Fruit fly (Drosophila melanogaster) whole organism, wandering third instar larva: ENCODE measurements around the gene Irk2.

Experiments
- Abd-B ChIP-seq: fragments of >200 bp; optimal IDR thresholded peaks from 2 replicates; lab custom pipeline; 2017; ENCODE audit warnings: missing biosample characterization, missing genetic modification characterization
- CG32264 ChIP-seq: fragments of 200-800 bp; sonication (Bioruptor generic); optimal IDR thresholded peaks from 2 replicates; lab custom pipeline; 2016; ENCODE audit warnings: missing biosample characterization, missing genetic modification characterization
- CG9705 ChIP-seq: fragments of 200-800 bp; sonication (Bioruptor generic); optimal IDR thresholded peaks from 2 replicates; lab custom pipeline; 2018; ENCODE audit warnings: missing biosample characterization, mild to moderate bottlenecking, missing genetic modification characterization
- CrebA ChIP-seq: fragments of 200-800 bp; sonication (Bioruptor generic); optimal IDR thresholded peaks from 2 replicates; lab custom pipeline; 2016; ENCODE audit warnings: missing biosample characterization, mild to moderate bottlenecking, missing genetic modification characterization, borderline replicate concordance
- Dfd ChIP-seq: fragments of >200 bp; optimal IDR thresholded peaks from 2 replicates; lab custom pipeline; 2017; ENCODE audit warnings: missing biosample characterization, missing genetic modification characterization
- Dif ChIP-seq: fragments of 200-275, 200-300 bp; sonication (Bioruptor generic); optimal IDR thresholded peaks from 2 replicates; lab custom pipeline; 2018; ENCODE audit warnings: missing biosample characterization, missing genetic modification characterization; ENCODE audit not compliant: partially characterized antibody
- GATAd ChIP-seq: sonication (Bioruptor generic); optimal IDR thresholded peaks from 2 replicates; lab custom pipeline; 2016; ENCODE audit warnings: missing biosample characterization, missing genetic modification characterization
- HLH106 ChIP-seq: fragments of 200-800 bp; optimal IDR thresholded peaks from 3 replicates; lab custom pipeline; 2019; ENCODE audit warnings: missing biosample characterization, mild to moderate bottlenecking, missing genetic modification characterization, moderate library complexity
- Hnf4 ChIP-seq: fragments of 200-800 bp; sonication (Bioruptor generic); optimal IDR thresholded peaks from 2 replicates; lab custom pipeline; 2016; ENCODE audit warnings: missing biosample characterization, mild to moderate bottlenecking, missing genetic modification characterization
- Hr83 ChIP-seq: fragments of 200-300 bp; sonication (Bioruptor generic); optimal IDR thresholded peaks from 2 replicates; lab custom pipeline; 2016; ENCODE audit warnings: missing biosample characterization, mild to moderate bottlenecking, missing genetic modification characterization, moderate library complexity; ENCODE audit not compliant: poor library complexity, severe bottlenecking
- Jra ChIP-seq: sonication (Bioruptor generic); optimal IDR thresholded peaks from 2 replicates; lab custom pipeline; 2016; ENCODE audit warnings: missing biosample characterization, missing genetic modification characterization
- Mio ChIP-seq: sonication (Bioruptor generic); optimal IDR thresholded peaks from 2 replicates; lab custom pipeline; 2016; ENCODE audit warnings: missing biosample characterization, missing genetic modification characterization
- N ChIP-seq: fragments of >200 bp; optimal IDR thresholded peaks from 2 replicates; lab custom pipeline; 2018; ENCODE audit warnings: missing biosample characterization, missing external identifiers, missing genetic modification characterization
- OdsH ChIP-seq: fragments of 200-800 bp; sonication (Bioruptor generic); optimal IDR thresholded peaks from 2 replicates; lab custom pipeline; 2016; ENCODE audit warnings: missing biosample characterization, mild to moderate bottlenecking, missing genetic modification characterization
- Sp1 ChIP-seq: fragments of 200-800 bp; sonication (Bioruptor generic); optimal IDR thresholded peaks from 3 replicates; lab custom pipeline; 2019; ENCODE audit warnings: missing biosample characterization, mild to moderate bottlenecking, missing genetic modification characterization, moderate library complexity
- Vsx2 ChIP-seq: fragments of 200-300, 225-300 bp; sonication (Bioruptor generic); optimal IDR thresholded peaks from 2 replicates; lab custom pipeline; 2018; ENCODE audit warnings: missing biosample characterization, missing genetic modification characterization; ENCODE audit not compliant: partially characterized antibody
- br ChIP-seq: fragments of 200-800 bp; sonication (Bioruptor generic); optimal IDR thresholded peaks from 2 replicates; lab custom pipeline; 2016; ENCODE audit warnings: missing biosample characterization, missing genetic modification characterization
- brk ChIP-seq: fragments of 200-800 bp; sonication (Bioruptor generic); optimal IDR thresholded peaks from 2 replicates; lab custom pipeline; 2016; ENCODE audit warnings: missing biosample characterization, mild to moderate bottlenecking, missing genetic modification characterization
- dl ChIP-seq, 2 experiments: fragments of 175-275, 200-275 bp in 1 of 2; fragments of 200-275 bp in 1 of 2; sonication (Bioruptor generic); optimal IDR thresholded peaks; lab custom pipeline; 2018; ENCODE audit warnings: mild to moderate bottlenecking in 2 of 2, missing biosample characterization in 2 of 2, missing genetic modification characterization in 2 of 2, moderate library complexity in 2 of 2; ENCODE audit not compliant: partially characterized antibody in 2 of 2, insufficient read depth in 1 of 2
- dmrt93B ChIP-seq: fragments of 200-800 bp; sonication (Bioruptor generic); optimal IDR thresholded peaks from 2 replicates; lab custom pipeline; 2018; ENCODE audit warnings: missing biosample characterization, mild to moderate bottlenecking, missing genetic modification characterization
- dsf ChIP-seq: sonication (Bioruptor generic); optimal IDR thresholded peaks from 2 replicates; lab custom pipeline; 2016; ENCODE audit warnings: missing biosample characterization, missing genetic modification characterization, borderline replicate concordance
- ey ChIP-seq: fragments of 200-800 bp; sonication (Bioruptor generic); optimal IDR thresholded peaks from 2 replicates; lab custom pipeline; 2016; ENCODE audit warnings: missing biosample characterization, missing genetic modification characterization
- foxo ChIP-seq, 2 experiments: fragments of 200-800 bp; sonication (Bioruptor generic); optimal IDR thresholded peaks; 2 replicates in 1 of 2; 3 replicates in 1 of 2; lab custom pipeline; 2016 to 2017; ENCODE audit warnings: missing biosample characterization in 2 of 2, missing genetic modification characterization in 2 of 2
- fru ChIP-seq: fragments of 200-800 bp; sonication (Bioruptor generic); optimal IDR thresholded peaks from 3 replicates; lab custom pipeline; 2016; ENCODE audit warnings: missing biosample characterization, mild to moderate bottlenecking, missing genetic modification characterization
- h ChIP-seq: fragments of 200-800 bp; sonication (Bioruptor generic); optimal IDR thresholded peaks from 3 replicates; lab custom pipeline; 2016; ENCODE audit warnings: missing biosample characterization, mild to moderate bottlenecking, missing genetic modification characterization
- jim ChIP-seq: fragments of 175-275, 200-325 bp; sonication (Bioruptor generic); optimal IDR thresholded peaks from 2 replicates; lab custom pipeline; 2016; ENCODE audit warnings: missing biosample characterization, mild to moderate bottlenecking, missing genetic modification characterization
- lola ChIP-seq: fragments of >200 bp; optimal IDR thresholded peaks from 2 replicates; lab custom pipeline; 2017; ENCODE audit warnings: missing biosample characterization, missing genetic modification characterization
- pan ChIP-seq: fragments of >200 bp; optimal IDR thresholded peaks from 2 replicates; lab custom pipeline; 2017
- psq ChIP-seq: fragments of 200-800 bp; sonication (Bioruptor generic); optimal IDR thresholded peaks from 3 replicates; lab custom pipeline; 2017; ENCODE audit warnings: missing biosample characterization, mild to moderate bottlenecking, missing genetic modification characterization, moderate library complexity
- rgr ChIP-seq: fragments of 200-800 bp; sonication (Bioruptor generic); optimal IDR thresholded peaks from 3 replicates; lab custom pipeline; 2016; ENCODE audit warnings: missing biosample characterization, mild to moderate bottlenecking, missing genetic modification characterization
- sage ChIP-seq: fragments of 200-800 bp; sonication (Bioruptor generic); optimal IDR thresholded peaks from 2 replicates; lab custom pipeline; 2016; ENCODE audit warnings: missing biosample characterization, mild to moderate bottlenecking, missing genetic modification characterization
- sv ChIP-seq: fragments of 200-800 bp; sonication (Bioruptor generic); optimal IDR thresholded peaks from 3 replicates; lab custom pipeline; 2016; ENCODE audit warnings: missing biosample characterization, missing genetic modification characterization
- tai ChIP-seq: sonication (Bioruptor generic); optimal IDR thresholded peaks from 2 replicates; lab custom pipeline; 2016; ENCODE audit warnings: missing biosample characterization, missing genetic modification characterization
- usp ChIP-seq: fragments of >200 bp; optimal IDR thresholded peaks from 2 replicates; lab custom pipeline; 2017; ENCODE audit warnings: missing biosample characterization, missing genetic modification characterization
- woc ChIP-seq: sonication (Bioruptor generic); optimal IDR thresholded peaks from 2 replicates; lab custom pipeline; 2016; ENCODE audit warnings: missing biosample characterization, mild to moderate bottlenecking, missing genetic modification characterization

Gene Irk2

DNA sequence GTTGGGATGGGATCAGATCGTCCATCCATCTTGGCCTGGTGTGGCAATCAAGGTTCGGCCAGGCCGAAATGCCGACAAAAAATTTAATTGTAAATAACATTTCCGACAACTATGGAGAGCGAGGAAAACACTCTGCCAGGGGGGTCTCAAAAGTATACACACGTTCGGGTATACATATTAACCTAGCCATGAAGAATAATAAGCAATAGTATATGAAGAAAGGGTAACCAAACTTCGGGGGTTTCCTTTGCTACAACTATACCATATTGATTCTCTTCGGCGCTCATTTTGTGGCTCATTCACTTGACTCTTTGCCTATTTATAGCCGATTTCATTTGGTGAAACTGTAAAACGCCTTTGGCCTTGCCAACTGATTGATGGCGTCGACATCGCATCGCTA, 22.0 kb downstream of the Irk2 start:
- TF ChIP-seq CrebA (GFP tag; lab: Kevin White, UChicago) = no peak
- no peak for TF ChIP-seq Vsx2 (GFP tag; lab: Kevin White, UChicago)
- TF ChIP-seq Dfd (GFP tag; lab: Kevin White, UChicago) = no peak
- no peak for TF ChIP-seq brk (GFP tag; lab: Kevin White, UChicago)
- TF ChIP-seq ey (GFP tag; lab: Kevin White, UChicago) = no peak
- TF ChIP-seq Dif (GFP tag; lab: Kevin White, UChicago) = no peak
- no peak for TF ChIP-seq fru (GFP tag; lab: Kevin White, UChicago)
- TF ChIP-seq sv = no peak
- no peak for TF ChIP-seq h (GFP tag; lab: Kevin White, UChicago)
- TF ChIP-seq usp (GFP tag; lab: Kevin White, UChicago) = no peak
- no peak for TF ChIP-seq Abd-B (GFP tag; lab: Kevin White, UChicago)
- TF ChIP-seq sage (GFP tag; lab: Kevin White, UChicago) = no peak
- no peak for TF ChIP-seq rgr (GFP tag; lab: Kevin White, UChicago)
- no peak for TF ChIP-seq woc (GFP tag; lab: Kevin White, UChicago)
- no peak for TF ChIP-seq dl (GFP tag; optimal IDR thresholded peaks at IDR 0.05; lab: Kevin White, UChicago; ENCODE audit: insufficient read depth in 1 of 2, partially characterized antibody in 2 of 2)
- no peak for TF ChIP-seq lola (GFP tag; lab: Kevin White, UChicago)
- no peak for TF ChIP-seq jim
- TF ChIP-seq, all 38 proteins: peak for 0

DNA sequence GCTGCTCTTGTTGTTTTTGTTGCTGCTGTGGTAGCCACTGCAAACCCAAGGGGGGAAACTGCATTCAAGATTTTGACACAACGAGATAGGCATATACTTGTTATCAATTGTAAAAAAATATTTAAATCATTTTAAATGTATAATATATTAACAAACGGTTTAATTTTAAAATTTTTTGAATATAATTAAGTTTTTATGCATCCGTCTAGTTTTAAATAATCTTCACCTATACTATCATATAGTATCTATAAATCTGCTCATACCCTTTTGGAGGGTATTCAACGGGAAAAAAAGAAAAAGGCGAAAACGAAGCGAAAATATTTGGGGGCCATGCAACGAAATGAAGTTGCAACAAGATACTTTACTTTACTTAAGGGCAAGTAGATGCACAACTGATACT, 22.8 kb downstream of the Irk2 start:
- peak; percentile 87 for TF ChIP-seq Sp1 (GFP tag; lab: Kevin White, UChicago)
- TF ChIP-seq usp (GFP tag; lab: Kevin White, UChicago) = no peak
- peak; percentile 71 for TF ChIP-seq OdsH
- peak; percentile 20 for TF ChIP-seq CG9705
- TF ChIP-seq psq (GFP tag; lab: Kevin White, UChicago) = peak; percentile 82
- TF ChIP-seq rgr (GFP tag; lab: Kevin White, UChicago) = peak; percentile 61
- TF ChIP-seq Abd-B (GFP tag; lab: Kevin White, UChicago) = no peak
- no peak for TF ChIP-seq CG32264 (GFP tag; lab: Kevin White, UChicago)
- TF ChIP-seq h (GFP tag; lab: Kevin White, UChicago) = peak; percentile 61
- no peak for TF ChIP-seq pan (lab: Kevin White, UChicago)
- TF ChIP-seq fru (GFP tag; lab: Kevin White, UChicago) = peak; percentile 43
- peak; percentile 29 for TF ChIP-seq dmrt93B (GFP tag; lab: Kevin White, UChicago)
- peak in 1 of 2 experiments; percentile 72 for TF ChIP-seq foxo (GFP tag; optimal IDR thresholded peaks at IDR 0.05; lab: Kevin White, UChicago)
- TF ChIP-seq HLH106 = peak; percentile 78
- peak; percentile 19 for TF ChIP-seq ey (GFP tag; lab: Kevin White, UChicago)
- TF ChIP-seq woc (GFP tag; lab: Kevin White, UChicago) = peak; percentile 48

- TF ChIP-seq tai (GFP tag; lab: Kevin White, UChicago) (no peak), lola (GFP tag; lab: Kevin White, UChicago) (no peak), sv (no peak), CG32264 (GFP tag; lab: Kevin White, UChicago) (no peak), Jra (no peak), CrebA (GFP tag; lab: Kevin White, UChicago) (no peak), Hr83 (no peak), GATAd (GFP tag; lab: Kevin White, UChicago) (no peak), CG9705 (no peak), sage (GFP tag; lab: Kevin White, UChicago) (no peak), Dfd (GFP tag; lab: Kevin White, UChicago) (no peak), Sp1 (GFP tag; lab: Kevin White, UChicago) (no peak), N (GFP tag; lab: Kevin White, UChicago) (no peak)
Observed at dm6 chr3R:23487201-23487600, 32.0 kb downstream of the Irk2 start, which contains the start of gene Ir94h. TSS of gene Ir94h (plus strand) at chr3R:23487501.

- peak in 1 of 2 experiments; percentile 81 for TF ChIP-seq foxo (GFP tag; optimal IDR thresholded peaks at IDR 0.05; lab: Kevin White, UChicago)
- peak; percentile 48 for TF ChIP-seq Hnf4 (GFP tag; lab: Kevin White, UChicago)
- peak; percentile 74 for TF ChIP-seq Sp1 (GFP tag; lab: Kevin White, UChicago)
- peak; percentile 74 for TF ChIP-seq psq (GFP tag; lab: Kevin White, UChicago)
- peak; percentile 74 for TF ChIP-seq rgr (GFP tag; lab: Kevin White, UChicago)
- peak; percentile 69 for TF ChIP-seq dmrt93B (GFP tag; lab: Kevin White, UChicago)
- peak; percentile 35 for TF ChIP-seq CG32264 (GFP tag; lab: Kevin White, UChicago)
- peak; percentile 75 for TF ChIP-seq woc (GFP tag; lab: Kevin White, UChicago)
- TF ChIP-seq Abd-B (GFP tag; lab: Kevin White, UChicago) = no peak
- peak; percentile 10 for TF ChIP-seq CrebA (GFP tag; lab: Kevin White, UChicago)
- no peak for TF ChIP-seq tai (GFP tag; lab: Kevin White, UChicago)
- TF ChIP-seq sage (GFP tag; lab: Kevin White, UChicago) = no peak
- TF ChIP-seq pan (lab: Kevin White, UChicago) = no peak
- no peak for TF ChIP-seq dsf (GFP tag; lab: Kevin White, UChicago)
- peak; percentile 78 for TF ChIP-seq OdsH
- peak; percentile 77 for TF ChIP-seq HLH106
- peak; percentile 81 for TF ChIP-seq ey (GFP tag; lab: Kevin White, UChicago)
- peak; percentile 86 for TF ChIP-seq fru (GFP tag; lab: Kevin White, UChicago)
- TF ChIP-seq h (GFP tag; lab: Kevin White, UChicago) = peak; percentile 85
- TF ChIP-seq Mio (GFP tag; lab: Kevin White, UChicago) = no peak
- TF ChIP-seq Vsx2 (GFP tag; lab: Kevin White, UChicago) = no peak
- TF ChIP-seq br (GFP tag; lab: Kevin White, UChicago) = peak; percentile 85
Observed at dm6 chr3R:23486743-23487142, 32.5 kb downstream of the Irk2 start.
